Comparison of ENCODE assay signal across 5 fruit fly cellular contexts in genomic region chr3R:5270806-5271205, dm6.
TF ChIP-seq lines count a peak whose summit lies in the region.

No protein-coding gene starts in this region.

- TF ChIP-seq CTCF in whole organism, embryonic (GFP tag; optimal IDR thresholded peaks at IDR 0.05; lab: Kevin White, UChicago), result no peak

TF ChIP-seq in whole organism, adult, 20 proteins besides CTCF, POLR2A, EP300 and RAD21 (continues in another document):
- TF ChIP-seq CG7101 (tag; optimal IDR thresholded peaks at IDR 0.05; lab: Kevin White, UChicago) (peak; percentile 66), cnc (optimal IDR thresholded peaks at IDR 0.05; lab: Kevin White, UChicago) (no peak), pad (GFP tag; optimal IDR thresholded peaks at IDR 0.05; lab: Kevin White, UChicago) (peak; percentile 67), CG12768 (GFP tag; optimal IDR thresholded peaks at IDR 0.05; lab: Kevin White, UChicago) (peak; percentile 73), CG14711 (tag; optimal IDR thresholded peaks at IDR 0.05; lab: Kevin White, UChicago) (peak; percentile 16), CG1620 (GFP tag; optimal IDR thresholded peaks at IDR 0.05; lab: Kevin White, UChicago) (peak; percentile 67), Hr96 (GFP tag; optimal IDR thresholded peaks at IDR 0.05; lab: Kevin White, UChicago) (no peak), ovo (GFP tag; optimal IDR thresholded peaks at IDR 0.05; lab: Kevin White, UChicago) (no peak), CG11617 (GFP tag; optimal IDR thresholded peaks at IDR 0.05; lab: Kevin White, UChicago) (peak; percentile 29), Crg-1 (GFP tag; optimal IDR thresholded peaks at IDR 0.05; lab: Kevin White, UChicago) (peak; percentile 62), CG33017 (tag; optimal IDR thresholded peaks at IDR 0.05; lab: Kevin White, UChicago) (peak; percentile 42), tj (GFP tag; optimal IDR thresholded peaks at IDR 0.05; lab: Kevin White, UChicago) (peak; percentile 43), kay (GFP tag; lab: Kevin White, UChicago; ENCODE audit: borderline replicate concordance) (no peak), Clk (GFP tag; optimal IDR thresholded peaks at IDR 0.05; lab: Kevin White, UChicago) (peak; percentile 37), cic (GFP tag; optimal IDR thresholded peaks at IDR 0.05; lab: Kevin White, UChicago) (peak; percentile 38), bab1 (GFP tag; optimal IDR thresholded peaks at IDR 0.05; lab: Kevin White, UChicago) (peak; percentile 13), CG7045 (GFP tag; optimal IDR thresholded peaks at IDR 0.05; lab: Kevin White, UChicago) (peak; percentile 32), toe (GFP tag; optimal IDR thresholded peaks at IDR 0.05; lab: Kevin White, UChicago) (no peak)

TF ChIP-seq in whole organism, embryonic, 481 proteins besides CTCF, POLR2A, EP300 and RAD21 (continues in another document):
- no peak for TF ChIP-seq sc (optimal IDR thresholded peaks at IDR 0.05; lab: Kevin White, UChicago)
- no peak for TF ChIP-seq sc (GFP tag; optimal IDR thresholded peaks at IDR 0.05; lab: Kevin White, UChicago)
- TF ChIP-seq fu2 (GFP tag; optimal IDR thresholded peaks at IDR 0.05; lab: Kevin White, UChicago), result no peak
- peak; percentile 23 for TF ChIP-seq CG10979 (tag; optimal IDR thresholded peaks at IDR 0.05; lab: Kevin White, UChicago)
- TF ChIP-seq schlank (tag; optimal IDR thresholded peaks at IDR 0.05; lab: Kevin White, UChicago), result no peak
- TF ChIP-seq Hand (GFP tag; optimal IDR thresholded peaks at IDR 0.05; lab: Kevin White, UChicago), result no peak
- TF ChIP-seq Drgx (GFP tag; IDR thresholded peaks at IDR 0.05; lab: Robert Waterston, UW), result peak; percentile 40; the same call in 1 of the 2 replicates
- TF ChIP-seq vfl (GFP tag; optimal IDR thresholded peaks at IDR 0.05; lab: Kevin White, UChicago), result no peak
- no peak for TF ChIP-seq Dip2 (GFP tag; IDR thresholded peaks at IDR 0.05; lab: Robert Waterston, UW)
- TF ChIP-seq CG15269 (tag; optimal IDR thresholded peaks at IDR 0.05; lab: Kevin White, UChicago), result no peak
- no peak for TF ChIP-seq CG18476 (GFP tag; optimal IDR thresholded peaks at IDR 0.05; lab: Kevin White, UChicago)
- TF ChIP-seq Side (GFP tag; optimal IDR thresholded peaks at IDR 0.05; lab: Kevin White, UChicago), result peak; percentile 17
- TF ChIP-seq Meics (GFP tag; optimal IDR thresholded peaks at IDR 0.05; lab: Kevin White, UChicago), result peak; percentile 16
- TF ChIP-seq C15 (GFP tag; IDR thresholded peaks at IDR 0.05; lab: Robert Waterston, UW), result peak; percentile 27; the same call in 1 of the 3 replicates
- no peak for TF ChIP-seq repo (GFP tag; optimal IDR thresholded peaks at IDR 0.05; lab: Kevin White, UChicago)
- TF ChIP-seq zfh2 (GFP tag; optimal IDR thresholded peaks at IDR 0.05; lab: Kevin White, UChicago), result no peak
- TF ChIP-seq pfk (GFP tag; optimal IDR thresholded peaks at IDR 0.05; lab: Kevin White, UChicago), result no peak
- no peak for TF ChIP-seq crc (GFP tag; optimal IDR thresholded peaks at IDR 0.05; lab: Kevin White, UChicago)
- peak; percentile 11; the same call in 2 of the 4 replicates for TF ChIP-seq Gug (GFP tag; IDR thresholded peaks at IDR 0.05; lab: Robert Waterston, UW)

TF ChIP-seq in whole organism, prepupa, 60 proteins besides CTCF, POLR2A, EP300 and RAD21 (continues in another document):
- no peak for TF ChIP-seq fd85E (GFP tag; optimal IDR thresholded peaks at IDR 0.05; lab: Kevin White, UChicago)
- no peak for TF ChIP-seq net (GFP tag; optimal IDR thresholded peaks at IDR 0.05; lab: Kevin White, UChicago)
- no peak for TF ChIP-seq CG32006 (GFP tag; optimal IDR thresholded peaks at IDR 0.05; lab: Kevin White, UChicago)
- no peak for TF ChIP-seq Hr38 (GFP tag; optimal IDR thresholded peaks at IDR 0.05; lab: Kevin White, UChicago)
- TF ChIP-seq dsx (GFP tag; optimal IDR thresholded peaks at IDR 0.05; lab: Kevin White, UChicago; ENCODE audit: poor library complexity, severe bottlenecking), result peak; percentile 54
- TF ChIP-seq CG6792 (GFP tag; optimal IDR thresholded peaks at IDR 0.05; lab: Kevin White, UChicago), result peak; percentile 30
- TF ChIP-seq Hr39 (GFP tag; optimal IDR thresholded peaks at IDR 0.05; lab: Kevin White, UChicago), result no peak
- peak in 1 of 2 experiments; percentile 19 for TF ChIP-seq salr (GFP tag; optimal IDR thresholded peaks at IDR 0.05; lab: Kevin White, UChicago)
- TF ChIP-seq spab (GFP tag; optimal IDR thresholded peaks at IDR 0.05; lab: Kevin White, UChicago), result no peak
- TF ChIP-seq CG9139 (GFP tag; optimal IDR thresholded peaks at IDR 0.05; lab: Kevin White, UChicago), result no peak
- TF ChIP-seq CG16779 (tag; optimal IDR thresholded peaks at IDR 0.05; lab: Kevin White, UChicago), result no peak
- peak; percentile 27 for TF ChIP-seq Lpt (GFP tag; optimal IDR thresholded peaks at IDR 0.05; lab: Kevin White, UChicago)
- no peak for TF ChIP-seq Sox15 (GFP tag; optimal IDR thresholded peaks at IDR 0.05; lab: Kevin White, UChicago)
- no peak for TF ChIP-seq Gug (GFP tag; IDR thresholded peaks at IDR 0.05; lab: Robert Waterston, UW)
- TF ChIP-seq Hr4 (GFP tag; optimal IDR thresholded peaks at IDR 0.05; lab: Kevin White, UChicago), result peak; percentile 56
- no peak for TF ChIP-seq acj6 (GFP tag; optimal IDR thresholded peaks at IDR 0.05; lab: Kevin White, UChicago)
- TF ChIP-seq CG6808 (GFP tag; optimal IDR thresholded peaks at IDR 0.05; lab: Kevin White, UChicago), result peak; percentile 48
- peak; percentile 14 for TF ChIP-seq CG11762 (GFP tag; optimal IDR thresholded peaks at IDR 0.05; lab: Kevin White, UChicago; ENCODE audit: insufficient read depth)
- no peak for TF ChIP-seq CG4318 (GFP tag; optimal IDR thresholded peaks at IDR 0.05; lab: Kevin White, UChicago)
- TF ChIP-seq fkh (GFP tag; optimal IDR thresholded peaks at IDR 0.05; lab: Kevin White, UChicago), result no peak

TF ChIP-seq in whole organism, pupa, 21 proteins besides CTCF, POLR2A, EP300 and RAD21:
- TF ChIP-seq Pif1A (GFP tag; optimal IDR thresholded peaks at IDR 0.05; lab: Kevin White, UChicago), result peak; percentile 4
- TF ChIP-seq CG13204 (GFP tag; optimal IDR thresholded peaks at IDR 0.05; lab: Kevin White, UChicago), result no peak
- peak; percentile 17; the same call in 1 of the 2 replicates for TF ChIP-seq CG12605 (GFP tag; IDR thresholded peaks at IDR 0.05; lab: Robert Waterston, UW)
- TF ChIP-seq CG8159 (tag; optimal IDR thresholded peaks at IDR 0.05; lab: Kevin White, UChicago), result no peak
- peak; percentile 8 for TF ChIP-seq D1 (tag; optimal IDR thresholded peaks at IDR 0.05; lab: Kevin White, UChicago)
- peak; percentile 65 for TF ChIP-seq Ets98B (GFP tag; IDR thresholded peaks at IDR 0.05; lab: Robert Waterston, UW)
- peak; percentile 13 for TF ChIP-seq CG15710 (tag; optimal IDR thresholded peaks at IDR 0.05; lab: Kevin White, UChicago)
- TF ChIP-seq CG10348 (GFP tag; IDR thresholded peaks at IDR 0.05; lab: Robert Waterston, UW), result no peak
- TF ChIP-seq CG9948 (tag; optimal IDR thresholded peaks at IDR 0.05; lab: Kevin White, UChicago), result no peak
- peak; percentile 54; the same call in 1 of the 2 replicates for TF ChIP-seq CG32121 (GFP tag; IDR thresholded peaks at IDR 0.05; lab: Robert Waterston, UW)
- no peak for TF ChIP-seq CG8301 (tag; optimal IDR thresholded peaks at IDR 0.05; lab: Kevin White, UChicago)
- no peak for TF ChIP-seq CG14655 (GFP tag; optimal IDR thresholded peaks at IDR 0.05; lab: Kevin White, UChicago)
- TF ChIP-seq CG4496 (GFP tag; IDR thresholded peaks at IDR 0.05; lab: Robert Waterston, UW), result peak; percentile 70; the same call in 2 of the 3 replicates
- TF ChIP-seq CG34367 (tag; optimal IDR thresholded peaks at IDR 0.05; lab: Kevin White, UChicago), result peak; percentile 1

TF ChIP-seq in whole organism, wandering third instar larva, 38 proteins besides CTCF, POLR2A, EP300 and RAD21:
- TF ChIP-seq CrebA (GFP tag; optimal IDR thresholded peaks at IDR 0.05; lab: Kevin White, UChicago; ENCODE audit: borderline replicate concordance), result no peak
- TF ChIP-seq br (GFP tag; optimal IDR thresholded peaks at IDR 0.05; lab: Kevin White, UChicago), result peak; percentile 16
- TF ChIP-seq fru (GFP tag; optimal IDR thresholded peaks at IDR 0.05; lab: Kevin White, UChicago), result peak; percentile 34
- TF ChIP-seq h (GFP tag; optimal IDR thresholded peaks at IDR 0.05; lab: Kevin White, UChicago), result peak; percentile 28
- peak in 1 of 2 experiments; percentile 47 for TF ChIP-seq foxo (GFP tag; optimal IDR thresholded peaks at IDR 0.05; lab: Kevin White, UChicago)
- peak; percentile 44 for TF ChIP-seq rgr (GFP tag; optimal IDR thresholded peaks at IDR 0.05; lab: Kevin White, UChicago)
- TF ChIP-seq woc (GFP tag; optimal IDR thresholded peaks at IDR 0.05; lab: Kevin White, UChicago), result no peak
- TF ChIP-seq Hnf4 (GFP tag; optimal IDR thresholded peaks at IDR 0.05; lab: Kevin White, UChicago), result peak; percentile 21
